Worm (Caenorhabditis elegans): ENCODE results near the gene rab-6.1.

The rab-6.1 gene

ce11 chrIII:9001899-9002298, 3.9 kb downstream of the rab-6.1 start, which contains the start of gene rpn-6.2:
rpn-6.2 (minus strand) TSS chrIII:9001999.
- TF ChIP-seq lin-13 (GFP tag; optimal IDR thresholded peaks at IDR 0.05) (no peak), saeg-2 (GFP tag; IDR thresholded peaks at IDR 0.05) (no peak), ceh-44 (GFP tag; IDR thresholded peaks at IDR 0.05) (no peak), nhr-11 (tag; optimal IDR thresholded peaks at IDR 0.05) (no peak), nhr-76 (tag; optimal IDR thresholded peaks at IDR 0.05) (no peak), D1046.2 (GFP tag; IDR thresholded peaks at IDR 0.05) (no peak), fos-1 (tag; optimal IDR thresholded peaks at IDR 0.05) (no peak), ztf-7 (tag; optimal IDR thresholded peaks at IDR 0.05) (no peak), R02D3.7 (tag; optimal IDR thresholded peaks at IDR 0.05) (no peak), nhr-111 (GFP tag; optimal IDR thresholded peaks at IDR 0.05) (no peak), pqm-1 (tag; optimal IDR thresholded peaks at IDR 0.05) (no peak), mes-2 (tag; optimal IDR thresholded peaks at IDR 0.05; ENCODE audit: poor library complexity, severe bottlenecking) (no peak), lin-38 (GFP tag; IDR thresholded peaks at IDR 0.05) (no peak), tag-97 (GFP tag; IDR thresholded peaks at IDR 0.05) (no peak), lsy-2 (tag; optimal IDR thresholded peaks at IDR 0.05) (no peak), attf-4 (tag; optimal IDR thresholded peaks at IDR 0.05) (no peak), F10B5.3 (tag; optimal IDR thresholded peaks at IDR 0.05) (no peak), spr-3 (GFP tag; optimal IDR thresholded peaks at IDR 0.05) (no peak)

- peak; percentile 51 for TF ChIP-seq aha-1 (tag)
- no peak for TF ChIP-seq saeg-2 (GFP tag; IDR thresholded peaks at IDR 0.05)
- 0 out of 2 replicates have a peak, but pooled peaks have one; percentile 13 for TF ChIP-seq lin-38 (GFP tag; IDR thresholded peaks at IDR 0.05)
Observed at ce11 chrIII:9001491-9001890, 4.3 kb downstream of the rab-6.1 start.

- TF ChIP-seq lin-1 (GFP tag; IDR thresholded peaks at IDR 0.05) (no peak), fos-1 (tag; optimal IDR thresholded peaks at IDR 0.05) (no peak), ama-1 (optimal IDR thresholded peaks at IDR 0.05) (no peak), Y5F2A.4 (GFP tag; optimal IDR thresholded peaks at IDR 0.05) (peak; percentile 4), aha-1 (tag) (peak; percentile 68), unc-130 (GFP tag; optimal IDR thresholded peaks at IDR 0.05) (no peak), zip-2 (tag; optimal IDR thresholded peaks at IDR 0.05) (no peak), arid-1 (GFP tag; conservative IDR thresholded peaks at IDR 0.05) (0 out of 2 replicates have a peak, but pooled peaks have one; percentile 25), pqm-1 (tag; optimal IDR thresholded peaks at IDR 0.05) (peak; percentile 35), nhr-10 (tag; optimal IDR thresholded peaks at IDR 0.05) (no peak), ceh-62 (tag; optimal IDR thresholded peaks at IDR 0.05) (no peak), lin-38 (GFP tag; IDR thresholded peaks at IDR 0.05) (0 out of 2 replicates have a peak, but pooled peaks have one; percentile 6), mep-1 (tag; optimal IDR thresholded peaks at IDR 0.05) (no peak)
Observed at ce11 chrIII:8999508-8999907, 6.2 kb downstream of the rab-6.1 start, which contains the start of gene F59B2.3. F59B2.3 (minus strand) TSS chrIII:8999766.

- TF ChIP-seq unc-62 (GFP tag; optimal IDR thresholded peaks at IDR 0.05 in 1 of 2) (peak in 1 of 2 experiments; percentile 91), unc-62 (tag; optimal IDR thresholded peaks at IDR 0.05) (no peak), Y75B8A.6 (GFP tag; IDR thresholded peaks at IDR 0.05) (no peak), hlh-30 (tag; optimal IDR thresholded peaks at IDR 0.05; ENCODE audit: insufficient read depth) (no peak), dve-1 (tag; optimal IDR thresholded peaks at IDR 0.05; ENCODE audit: insufficient read depth) (peak; percentile 5), T26A8.4 (GFP tag; IDR thresholded peaks at IDR 0.05) (no peak), ama-1 (optimal IDR thresholded peaks at IDR 0.05) (no peak), ceh-20 (GFP tag; IDR thresholded peaks at IDR 0.05) (no peak), hlh-11 (tag; optimal IDR thresholded peaks at IDR 0.05) (no peak), ceh-28 (tag; optimal IDR thresholded peaks at IDR 0.05) (no peak), tag-97 (GFP tag; IDR thresholded peaks at IDR 0.05) (no peak), madf-5 (GFP tag; IDR thresholded peaks at IDR 0.05) (no peak), F26F4.8 (GFP tag; conservative IDR thresholded peaks at IDR 0.05) (no peak), daf-8 (GFP tag; IDR thresholded peaks at IDR 0.05) (no peak), sdz-12 (GFP tag; optimal IDR thresholded peaks at IDR 0.05) (no peak), aly-2 (tag; optimal IDR thresholded peaks at IDR 0.05) (no peak), aha-1 (tag) (peak; percentile 57), nhr-28 (tag; optimal IDR thresholded peaks at IDR 0.05) (no peak), daf-16 (GFP tag; optimal IDR thresholded peaks at IDR 0.05) (no peak), daf-16 (tag; optimal IDR thresholded peaks at IDR 0.05) (no peak), fos-1 (tag; optimal IDR thresholded peaks at IDR 0.05) (no peak)
Observed at ce11 chrIII:8998884-8999283, 6.9 kb downstream of the rab-6.1 start.

All from whole organism, L4 larva.